Worm (Caenorhabditis elegans) whole organism, early embryonic: ENCODE data around the gene F21C10.9.

Source experiments
- B0310.2 ChIP-seq: sonication (generic microtip); optimal IDR thresholded peaks from 2 replicates; lab custom pipeline; 2016; ENCODE audit warnings: mild to moderate bottlenecking, missing genetic modification characterization, missing compliant biosample characterization
- F13C5.2 ChIP-seq: sonication (generic microtip); optimal IDR thresholded peaks from 2 replicates; lab custom pipeline; 2017; ENCODE audit warnings: mild to moderate bottlenecking, missing genetic modification characterization, inconsistent platforms, missing compliant biosample characterization
- ama-1 ChIP-seq: fragments of 150-350 bp; optimal IDR thresholded peaks from 2 replicates; lab custom pipeline; 2014
- ceh-13 ChIP-seq: fragments of 200-800 bp; sonication (Bioruptor generic); optimal IDR thresholded peaks from 2 replicates; lab custom pipeline; 2018; ENCODE audit warnings: mild to moderate bottlenecking, missing genetic modification characterization, missing compliant biosample characterization
- ets-7 ChIP-seq: sonication (generic microtip); optimal IDR thresholded peaks from 2 replicates; lab custom pipeline; 2016; ENCODE audit warnings: missing genotype, missing genetic modification characterization, missing compliant biosample characterization
- flt-1 ChIP-seq: fragments of 200-800 bp; sonication (Bioruptor generic); IDR thresholded peaks from 2 replicates; pipeline ENCODE4 v1.3.6; 2022; ENCODE audit warnings: missing genetic modification characterization, missing compliant biosample characterization
- hnd-1 ChIP-seq: sonication (generic microtip); optimal IDR thresholded peaks from 2 replicates; lab custom pipeline; 2016; ENCODE audit warnings: missing genetic modification characterization, missing compliant biosample characterization
- scrt-1 ChIP-seq: fragments of 200-800 bp; sonication (Bioruptor generic); IDR thresholded peaks from 2 replicates; pipeline ENCODE4 v1.3.6; 2022; ENCODE audit warnings: missing genetic modification characterization, missing compliant biosample characterization
- tbx-11 ChIP-seq: fragments of 200-800 bp; sonication (Bioruptor generic); IDR thresholded peaks from 2 replicates; pipeline ENCODE4 v1.3.6; 2022; ENCODE audit warnings: missing genetic modification characterization, missing compliant biosample characterization
- tra-4 ChIP-seq: sonication (generic microtip); optimal IDR thresholded peaks from 2 replicates; lab custom pipeline; 2017; ENCODE audit warnings: missing genetic modification characterization, missing compliant biosample characterization

- TF ChIP-seq ets-7 (tag; lab: Kevin White, UChicago) (no peak), scrt-1 (GFP tag; lab: Robert Waterston, UW) (no peak), hnd-1 (no peak), flt-1 (GFP tag; lab: Robert Waterston, UW) (no peak), tbx-11 (GFP tag; lab: Robert Waterston, UW) (no peak), F13C5.2 (tag; lab: Kevin White, UChicago) (no peak), ceh-13 (GFP tag; lab: Kevin White, UChicago) (no peak), tra-4 (tag; lab: Kevin White, UChicago) (no peak), B0310.2 (tag; lab: Kevin White, UChicago) (no peak), ama-1 (lab: Kevin White, UChicago) (no peak)
These were observed 22.7 kb downstream of the F21C10.9 start for ce11 chrV:9075827-9076226.
